Worm (Caenorhabditis elegans) whole organism, L1 larva: ENCODE measurements around the gene znf-706.

Source experiments
- C34B4.2 ChIP-seq: sonication (generic microtip); optimal IDR thresholded peaks from 2 replicates; lab custom pipeline; 2017; ENCODE audit warnings: mild to moderate bottlenecking, missing genetic modification characterization, missing compliant biosample characterization
- ama-1 ChIP-seq: fragments of 150-350 bp; optimal IDR thresholded peaks from 2 replicates; lab custom pipeline; 2014
- ces-1 ChIP-seq: fragments of 150-350 bp; optimal IDR thresholded peaks from 2 replicates; lab custom pipeline; 2014; ENCODE audit warnings: missing biosample characterization, missing genetic modification reagents, missing genetic modification characterization
- isw-1 ChIP-seq: fragments of 200-800 bp; sonication (Bioruptor generic); IDR thresholded peaks from 2 replicates; pipeline ENCODE4 v1.3.6; 2022; ENCODE audit warnings: missing genetic modification characterization, missing compliant biosample characterization
- lin-35 ChIP-seq, 2 experiments: fragments of 150-350 bp; optimal IDR thresholded peaks; 2 replicates each; lab custom pipeline; 2014; ENCODE audit warnings: missing biosample characterization in 2 of 2, missing genetic modification characterization in 2 of 2, missing genetic modification reagents in 2 of 2
- mdl-1 ChIP-seq, 2 experiments: fragments of 150-350 bp; optimal IDR thresholded peaks; 2 replicates each; lab custom pipeline; 2014 to 2017; ENCODE audit warnings: missing biosample characterization in 2 of 2, missing genetic modification characterization in 2 of 2, inconsistent platforms in 1 of 2
- nhr-28 ChIP-seq: fragments of 150-350 bp; optimal IDR thresholded peaks from 2 replicates; lab custom pipeline; 2014; ENCODE audit warnings: missing biosample characterization, missing genetic modification characterization
- unc-86 ChIP-seq: sonication (generic microtip); optimal IDR thresholded peaks from 2 replicates; lab custom pipeline; 2016; ENCODE audit warnings: missing genetic modification characterization, missing compliant biosample characterization

- TF ChIP-seq mdl-1 (tag; optimal IDR thresholded peaks at IDR 0.05; lab: Kevin White, UChicago) (no peak), isw-1 (GFP tag; lab: Robert Waterston, UW) (no peak), ces-1 (no peak), ama-1 (no peak), nhr-28 (tag; lab: Kevin White, UChicago) (no peak), lin-35 (GFP tag; optimal IDR thresholded peaks at IDR 0.05; lab: Kevin White, UChicago) (no peak), C34B4.2 (tag; lab: Kevin White, UChicago) (no peak), unc-86 (tag; lab: Kevin White, UChicago) (no peak)
Observed at ce11 chrIV:9144405-9144804, 48.4 kb upstream of the znf-706 start, which contains the start of gene flp-1.
